Worm (Caenorhabditis elegans): Measurements from ENCODE around the gene cyn-9.

DNA sequence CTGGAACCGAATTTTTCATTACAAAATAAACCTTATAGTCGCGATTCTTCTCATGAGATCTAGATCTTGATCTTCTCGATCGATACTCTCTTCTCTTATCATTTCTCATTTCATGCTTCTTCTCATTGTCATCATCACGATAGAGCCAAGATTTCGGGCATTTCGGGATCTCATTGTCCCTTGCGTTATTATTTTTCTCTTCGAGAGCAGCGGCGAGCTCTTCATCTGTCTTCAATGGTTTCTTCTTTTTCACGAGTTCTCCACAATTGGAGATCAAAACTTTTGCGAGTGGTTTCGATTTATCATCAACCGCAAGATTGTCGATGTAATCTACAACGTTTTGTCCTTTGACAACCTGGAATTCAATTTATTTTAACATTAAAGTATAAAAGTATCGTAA lies 1.1 kb downstream of the cyn-9 start:
- no peak for TF ChIP-seq him-1 (tag; optimal IDR thresholded peaks at IDR 0.05)
- TF ChIP-seq dao-5 (tag; optimal IDR thresholded peaks at IDR 0.05) = no peak

Measured in whole organism, L4/young adult.